Fruit fly (Drosophila melanogaster) whole organism, embryonic: ENCODE data around the gene CG31807.

ENCODE experiments used
- Abd-B ChIP-seq: fragments of 200-800 bp; sonication (Bioruptor generic); optimal IDR thresholded peaks from 2 replicates; lab custom pipeline; 2018; ENCODE audit warnings: missing biosample characterization, mild to moderate bottlenecking, missing genetic modification characterization, moderate library complexity
- Asciz ChIP-seq: fragments of 200-800 bp; sonication (Bioruptor generic); optimal IDR thresholded peaks from 2 replicates; lab custom pipeline; 2017; ENCODE audit warnings: missing biosample characterization, mild to moderate bottlenecking, missing genetic modification characterization, missing genetic modification reagents
- Atf6 ChIP-seq: fragments of 200-800 bp; sonication (Bioruptor generic); IDR thresholded peaks from 2 replicates; pipeline ENCODE4 v1.3.6; 2022; ENCODE audit warnings: missing biosample characterization, missing genetic modification characterization
- Blimp-1 ChIP-seq: fragments of 200-800 bp; sonication (Bioruptor generic); optimal IDR thresholded peaks from 3 replicates; lab custom pipeline; 2018; ENCODE audit warnings: missing biosample characterization, missing genetic modification characterization, mild to moderate bottlenecking, moderate library complexity, missing genetic modification reagents
- BtbVII ChIP-seq: fragments of 200-800 bp; sonication (Bioruptor generic); optimal IDR thresholded peaks from 3 replicates; lab custom pipeline; 2017; ENCODE audit warnings: missing biosample characterization, mild to moderate bottlenecking, missing genetic modification characterization
- CG10979 ChIP-seq: fragments of 200-800 bp; sonication (Bioruptor generic); optimal IDR thresholded peaks from 2 replicates; lab custom pipeline; 2018; ENCODE audit warnings: missing biosample characterization, mild to moderate bottlenecking, missing genetic modification characterization, moderate library complexity
- CG11456 ChIP-seq: fragments of 200-800 bp; sonication (Bioruptor generic); IDR thresholded peaks from 3 replicates; pipeline ENCODE4 v1.3.6; 2022; ENCODE audit warnings: missing biosample characterization, missing genetic modification characterization
- CG11504 ChIP-seq: fragments of 200-800 bp; sonication (Bioruptor generic); optimal IDR thresholded peaks from 3 replicates; lab custom pipeline; 2019; ENCODE audit warnings: missing biosample characterization, mild to moderate bottlenecking, missing genetic modification characterization, moderate library complexity
- CG12219 ChIP-seq: fragments of 200-800 bp; sonication (Bioruptor generic); optimal IDR thresholded peaks from 3 replicates; lab custom pipeline; 2018; ENCODE audit warnings: missing biosample characterization, mild to moderate bottlenecking, missing genetic modification characterization
- CG12391 ChIP-seq: fragments of 200-800 bp; sonication (Bioruptor generic); optimal IDR thresholded peaks from 3 replicates; lab custom pipeline; 2018; ENCODE audit warnings: missing biosample characterization, mild to moderate bottlenecking, missing genetic modification characterization, moderate library complexity
- CG1602 ChIP-seq: fragments of 200-800 bp; sonication (Bioruptor generic); optimal IDR thresholded peaks from 3 replicates; lab custom pipeline; 2016; ENCODE audit warnings: missing biosample characterization, missing genetic modification characterization
- CG17361 ChIP-seq: fragments of 200-800 bp; sonication (Bioruptor generic); IDR thresholded peaks from 3 replicates; pipeline ENCODE4 v1.3.6; 2022; ENCODE audit warnings: missing biosample characterization, missing genetic modification characterization
- CG17385 ChIP-seq: fragments of 200-800 bp; sonication (Bioruptor generic); optimal IDR thresholded peaks from 3 replicates; lab custom pipeline; 2018; ENCODE audit warnings: missing biosample characterization, mild to moderate bottlenecking, missing genetic modification characterization
- CG2678 ChIP-seq: fragments of 200-800 bp; sonication (Bioruptor generic); optimal IDR thresholded peaks from 3 replicates; lab custom pipeline; 2019; ENCODE audit warnings: missing biosample characterization, mild to moderate bottlenecking, missing genetic modification characterization, moderate library complexity
- CG2875 ChIP-seq: fragments of 200-800 bp; sonication (Bioruptor generic); optimal IDR thresholded peaks from 2 replicates; lab custom pipeline; 2017; ENCODE audit warnings: missing biosample characterization, mild to moderate bottlenecking, missing genetic modification characterization, missing genetic modification reagents
- CG30431 ChIP-seq: fragments of 200-800 bp; sonication (Bioruptor generic); optimal IDR thresholded peaks from 2 replicates; lab custom pipeline; 2017; ENCODE audit warnings: missing biosample characterization, missing genetic modification characterization
- CG31224 ChIP-seq: fragments of 200-800 bp; sonication (Bioruptor generic); IDR thresholded peaks from 2 replicates; pipeline ENCODE4 v1.3.6; 2022; ENCODE audit warnings: missing biosample characterization, missing genetic modification characterization
- CG3407 ChIP-seq: fragments of 200-800 bp; sonication (Bioruptor generic); optimal IDR thresholded peaks from 2 replicates; lab custom pipeline; 2018; ENCODE audit warnings: missing biosample characterization, mild to moderate bottlenecking, missing genetic modification characterization
- CG4328 ChIP-seq: fragments of 200-800 bp; sonication (Bioruptor generic); optimal IDR thresholded peaks from 3 replicates; lab custom pipeline; 2017; ENCODE audit warnings: missing biosample characterization, missing genetic modification reagents, missing genetic modification characterization
- CG4424 ChIP-seq: fragments of 200-800 bp; sonication (Bioruptor generic); optimal IDR thresholded peaks from 3 replicates; lab custom pipeline; 2016; ENCODE audit warnings: missing biosample characterization, missing genetic modification characterization
- CG7372 ChIP-seq: fragments of 200-800 bp; sonication (Bioruptor generic); IDR thresholded peaks from 2 replicates; pipeline ENCODE4 v1.3.6; 2022; ENCODE audit warnings: missing biosample characterization, missing genetic modification characterization
- CG7556 ChIP-seq: fragments of 200-800 bp; sonication (Bioruptor generic); optimal IDR thresholded peaks from 2 replicates; lab custom pipeline; 2017; ENCODE audit warnings: missing biosample characterization, mild to moderate bottlenecking, missing genetic modification characterization
- CG8388 ChIP-seq: fragments of 200-800 bp; sonication (Bioruptor generic); optimal IDR thresholded peaks from 2 replicates; lab custom pipeline; 2019; ENCODE audit warnings: missing biosample characterization, mild to moderate bottlenecking, missing genetic modification characterization, moderate library complexity
- CG9817 ChIP-seq: fragments of 200-800 bp; sonication (Bioruptor generic); optimal IDR thresholded peaks from 2 replicates; lab custom pipeline; 2018; ENCODE audit warnings: missing biosample characterization, mild to moderate bottlenecking, missing genetic modification characterization, moderate library complexity
- CoRest ChIP-seq: fragments of 200-800 bp; sonication (Bioruptor generic); optimal IDR thresholded peaks from 3 replicates; lab custom pipeline; 2018; ENCODE audit warnings: missing biosample characterization, mild to moderate bottlenecking, missing genetic modification characterization, moderate library complexity
- D19A ChIP-seq: fragments of 200-800 bp; optimal IDR thresholded peaks from 3 replicates; lab custom pipeline; 2019; ENCODE audit warnings: missing biosample characterization, mild to moderate bottlenecking, missing genetic modification characterization, moderate library complexity
- Dll ChIP-seq: fragments of 200-800 bp; sonication (Bioruptor generic); IDR thresholded peaks from 4 replicates; pipeline ENCODE4 v1.3.6; 2022; ENCODE audit warnings: missing biosample characterization, missing genetic modification characterization; ENCODE audit not compliant: partially characterized antibody
- Hand ChIP-seq: fragments of 200-800 bp; sonication (Bioruptor generic); optimal IDR thresholded peaks from 2 replicates; lab custom pipeline; 2017; ENCODE audit warnings: mild to moderate bottlenecking, missing biosample characterization, missing genetic modification reagents, missing genetic modification characterization
- Hr78 ChIP-seq, 2 experiments: fragments of 200-800 bp in 1 of 2; fragments of >200 bp in 1 of 2; sonication (Bioruptor generic) in 1 of 2; optimal IDR thresholded peaks; 2 replicates each; lab custom pipeline; 2017 to 2019; ENCODE audit warnings: missing biosample characterization in 2 of 2, missing genetic modification characterization in 2 of 2, mild to moderate bottlenecking in 1 of 2, moderate library complexity in 1 of 2
- Max ChIP-seq: fragments of 200-800 bp; sonication (Bioruptor generic); optimal IDR thresholded peaks from 2 replicates; lab custom pipeline; 2016; ENCODE audit warnings: missing biosample characterization, mild to moderate bottlenecking, missing genetic modification characterization
- Nf-YB ChIP-seq: fragments of 200-800 bp; sonication (Bioruptor generic); optimal IDR thresholded peaks from 3 replicates; lab custom pipeline; 2019; ENCODE audit warnings: missing biosample characterization, mild to moderate bottlenecking, missing genetic modification characterization, moderate library complexity
- Vsx1 ChIP-seq: fragments of 200-800 bp; sonication (Bioruptor generic); optimal IDR thresholded peaks from 2 replicates; lab custom pipeline; 2017; ENCODE audit warnings: missing biosample characterization, mild to moderate bottlenecking, missing genetic modification characterization, missing genetic modification reagents
- croc ChIP-seq: fragments of 200-800 bp; sonication (Bioruptor generic); conservative IDR thresholded peaks from 3 replicates; pipeline ENCODE4 v1.3.6; 2022; ENCODE audit warnings: missing biosample characterization, missing genetic modification characterization
- esg ChIP-seq: fragments of 200-800 bp; sonication (Bioruptor generic); conservative IDR thresholded peaks from 2 replicates; pipeline ENCODE4 v1.3.6; 2022; ENCODE audit warnings: missing biosample characterization, missing genetic modification characterization
- fd102C ChIP-seq: fragments of 200-800 bp; sonication (Bioruptor generic); optimal IDR thresholded peaks from 2 replicates; lab custom pipeline; 2018; ENCODE audit warnings: missing biosample characterization, mild to moderate bottlenecking, missing genetic modification characterization, moderate library complexity
- lab ChIP-seq: fragments of 200-800 bp; sonication (Bioruptor generic); optimal IDR thresholded peaks from 3 replicates; lab custom pipeline; 2017; ENCODE audit warnings: missing biosample characterization, missing genetic modification characterization, mild to moderate bottlenecking, moderate library complexity, missing genetic modification reagents
- lola ChIP-seq, 3 experiments: fragments of >200 bp in 2 of 3; fragments of 200-800 bp in 1 of 3; sonication (Bioruptor generic) in 1 of 3; optimal IDR thresholded peaks; 2 replicates each; lab custom pipeline; 2017 to 2019; ENCODE audit warnings: missing biosample characterization in 3 of 3, missing genetic modification characterization in 3 of 3, mild to moderate bottlenecking in 1 of 3, moderate library complexity in 1 of 3
- nmo ChIP-seq: fragments of 200-800 bp; sonication (Bioruptor generic); optimal IDR thresholded peaks from 2 replicates; lab custom pipeline; 2018; ENCODE audit warnings: missing biosample characterization, mild to moderate bottlenecking, missing genetic modification characterization, moderate library complexity
- phol ChIP-seq: fragments of 200-800 bp; sonication (Bioruptor generic); optimal IDR thresholded peaks from 3 replicates; lab custom pipeline; 2018; ENCODE audit warnings: missing biosample characterization, mild to moderate bottlenecking, missing genetic modification characterization, moderate library complexity
- psq ChIP-seq: fragments of 200-800 bp; sonication (Bioruptor generic); optimal IDR thresholded peaks from 2 replicates; lab custom pipeline; 2017; ENCODE audit warnings: missing biosample characterization, missing genetic modification characterization
- run ChIP-seq: fragments of 200-800 bp; sonication (Bioruptor generic); optimal IDR thresholded peaks from 3 replicates; lab custom pipeline; 2018; ENCODE audit warnings: missing biosample characterization, mild to moderate bottlenecking, missing genetic modification characterization
- salm ChIP-seq: fragments of 200-800 bp; sonication (Bioruptor generic); optimal IDR thresholded peaks from 2 replicates; lab custom pipeline; 2018; ENCODE audit warnings: missing biosample characterization, mild to moderate bottlenecking, missing genetic modification characterization
- sens ChIP-seq: fragments of 200-800 bp; sonication (Bioruptor generic); peaks from one replicate; lab custom pipeline; 2016; ENCODE audit warnings: missing biosample characterization, missing genetic modification characterization
- stc ChIP-seq: fragments of 200-800 bp; sonication (Bioruptor generic); IDR thresholded peaks from 2 replicates; pipeline ENCODE4 v1.3.6; 2022; ENCODE audit warnings: missing biosample characterization, missing genetic modification characterization
- sug ChIP-seq: fragments of 200-800 bp; optimal IDR thresholded peaks from 2 replicates; lab custom pipeline; 2019; ENCODE audit warnings: missing biosample characterization, mild to moderate bottlenecking, missing genetic modification characterization, moderate library complexity
- tio ChIP-seq: fragments of 200-800 bp; sonication (Bioruptor generic); optimal IDR thresholded peaks from 2 replicates; lab custom pipeline; 2017; ENCODE audit warnings: missing biosample characterization, missing genetic modification characterization, inconsistent platforms
- tll ChIP-seq, 2 experiments: fragments of 200-800 bp in 1 of 2; fragments of >200 bp in 1 of 2; sonication (Bioruptor generic) in 1 of 2; optimal IDR thresholded peaks; 2 replicates each; lab custom pipeline; 2017 to 2019; ENCODE audit warnings: missing biosample characterization in 2 of 2, missing genetic modification characterization in 2 of 2, mild to moderate bottlenecking in 1 of 2, moderate library complexity in 1 of 2

The CG31807 gene

dm6 chr2L:16684908-16685611 lies 1.3 kb upstream of the CG31807 start (continued):
- peak; percentile 40 for TF ChIP-seq CG8388 (GFP tag; lab: Kevin White, UChicago)
- TF ChIP-seq psq (GFP tag; lab: Kevin White, UChicago): no peak
- peak; percentile 36 for TF ChIP-seq CG2875 (GFP tag; lab: Kevin White, UChicago)
- peak; percentile 25 for TF ChIP-seq Max (GFP tag; lab: Kevin White, UChicago)
- TF ChIP-seq CG3407 (GFP tag; lab: Kevin White, UChicago): peak; percentile 20
- TF ChIP-seq CG30431 (GFP tag; lab: Kevin White, UChicago): no peak
- TF ChIP-seq CoRest (tag; lab: Kevin White, UChicago): peak; percentile 81
- TF ChIP-seq nmo: peak; percentile 75
- peak; percentile 40; the same call in 1 of the 2 replicates for TF ChIP-seq Atf6 (GFP tag; lab: Robert Waterston, UW)
- TF ChIP-seq fd102C: no peak
- no peak for TF ChIP-seq stc (GFP tag; lab: Robert Waterston, UW)
- peak; percentile 78 for TF ChIP-seq CG17385 (GFP tag; lab: Kevin White, UChicago)
- TF ChIP-seq salm (tag; lab: Kevin White, UChicago): peak; percentile 20
- peak; percentile 40 for TF ChIP-seq CG9817 (tag; lab: Kevin White, UChicago)
- TF ChIP-seq tio (GFP tag; lab: Kevin White, UChicago): peak; percentile 47
- TF ChIP-seq BtbVII (GFP tag; lab: Kevin White, UChicago): peak; percentile 54
- TF ChIP-seq Blimp-1 (GFP tag; lab: Kevin White, UChicago): peak; percentile 72
- peak; percentile 62 for TF ChIP-seq sug (tag; lab: Kevin White, UChicago)
- TF ChIP-seq CG11504 (tag; lab: Kevin White, UChicago): peak; percentile 84
- peak; percentile 52 for TF ChIP-seq run (tag; lab: Kevin White, UChicago)
- peak; percentile 58 for TF ChIP-seq Abd-B (GFP tag; lab: Kevin White, UChicago)
- peak; percentile 80 for TF ChIP-seq phol (tag; lab: Kevin White, UChicago)
- TF ChIP-seq CG10979 (tag; lab: Kevin White, UChicago): peak; percentile 78
- TF ChIP-seq CG12219 (GFP tag; lab: Kevin White, UChicago): peak; percentile 8
- 0 out of 3 replicates have a peak, but pooled peaks have one; percentile 16 for TF ChIP-seq croc
- TF ChIP-seq tll (GFP tag; optimal IDR thresholded peaks at IDR 0.05; lab: Kevin White, UChicago): no peak
- no peak for TF ChIP-seq CG11456 (GFP tag; lab: Robert Waterston, UW)
- peak; percentile 53 for TF ChIP-seq Asciz
- TF ChIP-seq sens (GFP tag; lab: Kevin White, UChicago): peak; percentile 17
- peak; percentile 71 for TF ChIP-seq lab (GFP tag; lab: Kevin White, UChicago)
- peak in 1 of 2 experiments; percentile 42 for TF ChIP-seq Hr78 (GFP tag; optimal IDR thresholded peaks at IDR 0.05; lab: Kevin White, UChicago)
- peak; percentile 6 for TF ChIP-seq CG4328 (GFP tag; lab: Kevin White, UChicago)
- peak; percentile 77 for TF ChIP-seq CG17361 (GFP tag; lab: Robert Waterston, UW)
- TF ChIP-seq CG4424 (GFP tag; lab: Kevin White, UChicago): peak; percentile 62
- no peak for TF ChIP-seq CG31224 (GFP tag; lab: Robert Waterston, UW)
- peak in 1 of 3 experiments; percentile 33 for TF ChIP-seq lola (GFP tag; optimal IDR thresholded peaks at IDR 0.05; lab: Kevin White, UChicago)
- peak; percentile 60 for TF ChIP-seq Nf-YB (GFP tag; lab: Kevin White, UChicago)
- TF ChIP-seq Vsx1: no peak
- no peak for TF ChIP-seq Dll (GFP tag; lab: Robert Waterston, UW)
- TF ChIP-seq CG1602 (GFP tag; lab: Kevin White, UChicago): peak; percentile 8
- TF ChIP-seq D19A (tag; lab: Kevin White, UChicago): peak; percentile 63
- peak; percentile 89 for TF ChIP-seq CG2678 (tag; lab: Kevin White, UChicago)
- peak; percentile 72 for TF ChIP-seq Hand (GFP tag; lab: Kevin White, UChicago)
- 0 out of 2 replicates have a peak, but pooled peaks have one; percentile 18 for TF ChIP-seq CG7372
- peak; percentile 63 for TF ChIP-seq CG12391 (tag; lab: Kevin White, UChicago)
- TF ChIP-seq esg (GFP tag; lab: Robert Waterston, UW): peak; percentile 30; the same call in 1 of the 2 replicates
- peak; percentile 80 for TF ChIP-seq CG7556
